Fruit fly (Drosophila melanogaster) whole organism, adult: ENCODE measurements around the gene CG32772.

Experiments used
- CG11617 ChIP-seq: fragments of 200-800 bp; sonication (Bioruptor generic); optimal IDR thresholded peaks from 2 replicates; lab custom pipeline; 2017; ENCODE audit warnings: mild to moderate bottlenecking, missing biosample characterization, missing genetic modification reagents, missing genetic modification characterization
- CG12768 ChIP-seq: fragments of 200-800 bp; sonication (Bioruptor generic); optimal IDR thresholded peaks from 2 replicates; lab custom pipeline; 2017; ENCODE audit warnings: missing biosample characterization, missing genetic modification characterization, mild to moderate bottlenecking, moderate library complexity, missing genetic modification reagents
- CG1620 ChIP-seq: fragments of 200-800 bp; sonication (Bioruptor generic); optimal IDR thresholded peaks from 2 replicates; lab custom pipeline; 2016; ENCODE audit warnings: missing biosample characterization, missing genetic modification characterization
- CG7101 ChIP-seq: fragments of 200-800 bp; sonication (Bioruptor generic); optimal IDR thresholded peaks from 2 replicates; lab custom pipeline; 2018; ENCODE audit warnings: missing biosample characterization, mild to moderate bottlenecking, missing genetic modification characterization, moderate library complexity
- Clk ChIP-seq: fragments of 200-800 bp; sonication (Bioruptor generic); optimal IDR thresholded peaks from 2 replicates; lab custom pipeline; 2017; ENCODE audit warnings: missing biosample characterization, missing genetic modification characterization
- Crg-1 ChIP-seq: fragments of 200-800 bp; sonication (Bioruptor generic); optimal IDR thresholded peaks from 2 replicates; lab custom pipeline; 2016; ENCODE audit warnings: missing biosample characterization, missing genetic modification characterization
- bab1 ChIP-seq: fragments of 200-800 bp; sonication (Bioruptor generic); optimal IDR thresholded peaks from 3 replicates; lab custom pipeline; 2019; ENCODE audit warnings: missing biosample characterization, mild to moderate bottlenecking, missing genetic modification characterization, moderate library complexity
- cic ChIP-seq: fragments of 200-800 bp; sonication (Bioruptor generic); optimal IDR thresholded peaks from 2 replicates; lab custom pipeline; 2017; ENCODE audit warnings: missing biosample characterization, mild to moderate bottlenecking, missing genetic modification characterization, moderate library complexity
- toe ChIP-seq: fragments of 200-800 bp; sonication (Bioruptor generic); optimal IDR thresholded peaks from 2 replicates; lab custom pipeline; 2016; ENCODE audit warnings: missing biosample characterization, missing genetic modification characterization

DNA sequence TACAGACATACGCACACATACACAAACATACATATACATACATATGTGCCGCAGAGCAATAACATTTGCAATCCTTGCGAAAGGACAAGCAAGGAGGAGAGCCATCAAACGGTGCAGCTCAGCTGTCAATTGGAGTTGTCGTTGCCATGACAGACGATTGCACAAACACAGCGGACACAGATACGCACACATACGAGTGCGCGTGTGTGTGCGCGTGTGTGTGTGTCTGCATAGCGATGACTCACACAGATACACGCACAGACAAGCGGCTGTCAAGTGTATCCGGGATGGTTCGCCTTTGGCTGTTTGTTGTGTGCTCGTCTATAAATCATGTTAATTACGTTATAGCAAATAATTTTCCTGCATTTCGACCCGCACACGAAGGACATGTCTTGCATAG lies 48.6 kb upstream of the CG32772 start:
- TF ChIP-seq bab1 (GFP tag; lab: Kevin White, UChicago) = no peak
- TF ChIP-seq Crg-1 (GFP tag; lab: Kevin White, UChicago) = no peak
- TF ChIP-seq CG7101 (tag; lab: Kevin White, UChicago) = no peak
- no peak for TF ChIP-seq cic
- TF ChIP-seq CG1620 = no peak
- no peak for TF ChIP-seq Clk
- no peak for TF ChIP-seq CG11617
- TF ChIP-seq CG12768 = no peak
- no peak for TF ChIP-seq toe (GFP tag; lab: Kevin White, UChicago)
